Worm (Caenorhabditis elegans) whole organism, L2 larva: ENCODE data around the gene Y71H2AM.20.

Experiments
- R02D3.7 ChIP-seq: fragments of 150-350 bp; optimal IDR thresholded peaks from 2 replicates; lab custom pipeline; 2014; ENCODE audit warnings: missing biosample characterization, missing genetic modification characterization
- aly-2 ChIP-seq: fragments of 150-350 bp; optimal IDR thresholded peaks from 2 replicates; lab custom pipeline; 2014; ENCODE audit warnings: missing biosample characterization, missing genetic modification characterization
- ama-1 ChIP-seq: fragments of 150-350 bp; optimal IDR thresholded peaks from 2 replicates; lab custom pipeline; 2018; ENCODE audit warnings: inconsistent platforms
- blmp-1 ChIP-seq: sonication (generic microtip); optimal IDR thresholded peaks from 2 replicates; lab custom pipeline; 2017; ENCODE audit warnings: missing genetic modification characterization, mild to moderate bottlenecking, missing compliant biosample characterization, antibody characterized with exemption, moderate library complexity; ENCODE audit not compliant: insufficient read depth
- egl-27 ChIP-seq: sonication (generic microtip); optimal IDR thresholded peaks from 3 replicates; lab custom pipeline; 2017; ENCODE audit warnings: missing biosample characterization, missing genetic modification reagents, missing genetic modification characterization
- gmeb-1 ChIP-seq: fragments of 150-350 bp; optimal IDR thresholded peaks from 2 replicates; lab custom pipeline; 2014; ENCODE audit warnings: missing biosample characterization, missing genetic modification characterization
- nhr-12 ChIP-seq: fragments of 150-350 bp; optimal IDR thresholded peaks from 2 replicates; lab custom pipeline; 2014; ENCODE audit warnings: missing biosample characterization, missing genetic modification characterization
- nhr-25 ChIP-seq: fragments of 150-350 bp; sonication (generic microtip); optimal IDR thresholded peaks from 3 replicates; lab custom pipeline; 2014; ENCODE audit warnings: missing biosample characterization, missing genetic modification characterization
- nhr-6 ChIP-seq: fragments of 150-350 bp; optimal IDR thresholded peaks from 2 replicates; lab custom pipeline; 2014; ENCODE audit warnings: missing biosample characterization, missing genetic modification characterization
- nhr-77 ChIP-seq: fragments of 150-350 bp; optimal IDR thresholded peaks from 2 replicates; lab custom pipeline; 2014; ENCODE audit warnings: missing biosample characterization, missing genetic modification characterization
- unc-39 ChIP-seq: fragments of 150-350 bp; optimal IDR thresholded peaks from 2 replicates; lab custom pipeline; 2014; ENCODE audit warnings: missing biosample characterization, missing genetic modification characterization
- ztf-11 ChIP-seq: sonication (generic microtip); optimal IDR thresholded peaks from 2 replicates; lab custom pipeline; 2017; ENCODE audit warnings: missing biosample characterization, missing genetic modification characterization

- TF ChIP-seq ztf-11 (tag; lab: Kevin White, UChicago): no peak
- TF ChIP-seq nhr-12 (tag; lab: Kevin White, UChicago): no peak
- no peak for TF ChIP-seq R02D3.7 (tag; lab: Kevin White, UChicago)
- no peak for TF ChIP-seq ama-1 (lab: Kevin White, UChicago)
- TF ChIP-seq egl-27: no peak
- no peak for TF ChIP-seq nhr-25 (tag; lab: Kevin White, UChicago)
- no peak for TF ChIP-seq blmp-1 (tag; lab: Kevin White, UChicago)
- no peak for TF ChIP-seq nhr-6 (tag; lab: Kevin White, UChicago)
- TF ChIP-seq nhr-77 (tag; lab: Kevin White, UChicago): no peak
- no peak for TF ChIP-seq gmeb-1 (tag; lab: Kevin White, UChicago)
- TF ChIP-seq aly-2: no peak
- no peak for TF ChIP-seq unc-39
Measured at ce11 chrIII:2778655-2779054, 7.1 kb downstream of the Y71H2AM.20 start, which contains the start of gene laf-1.
